Comparison of ENCODE assay signal across 3 fruit fly cellular contexts in genomic region chr3R:17072526-17073114, dm6.
A peak's percentile ranks its signal among the peaks of the same experiment; 100 is the strongest.
TF ChIP-seq lines count a peak whose summit lies in the region.

TSS of gene Ns1 (minus strand) at chr3R:17072675.
TSS of gene mRpS11 (plus strand) at chr3R:17072732.

TF ChIP-seq in whole organism, adult, 20 proteins besides CTCF, POLR2A, EP300 and RAD21 (continued from another document):
- TF ChIP-seq ovo (GFP tag; optimal IDR thresholded peaks at IDR 0.05; lab: Kevin White, UChicago) (peak; percentile 31), Clk (GFP tag; optimal IDR thresholded peaks at IDR 0.05; lab: Kevin White, UChicago) (no peak)
TF ChIP-seq in whole organism, adult: peak in this region for 12.

TF ChIP-seq in whole organism, embryonic, 481 proteins besides CTCF, POLR2A, EP300 and RAD21 (continued from another document and continues in another):
- TF ChIP-seq Fer3 (tag; optimal IDR thresholded peaks at IDR 0.05; lab: Kevin White, UChicago) (peak; percentile 19), ind (GFP tag; optimal IDR thresholded peaks at IDR 0.05; lab: Kevin White, UChicago) (no peak), Ssrp (tag; optimal IDR thresholded peaks at IDR 0.05; lab: Kevin White, UChicago) (no peak), ap (GFP tag; IDR thresholded peaks at IDR 0.05; lab: Robert Waterston, UW) (no peak), CG12942 (GFP tag; optimal IDR thresholded peaks at IDR 0.05; lab: Kevin White, UChicago) (no peak), D (optimal IDR thresholded peaks at IDR 0.05; lab: Kevin White, UChicago) (no peak), D (GFP tag; optimal IDR thresholded peaks at IDR 0.05; lab: Kevin White, UChicago) (no peak), cwo (GFP tag; optimal IDR thresholded peaks at IDR 0.05; lab: Kevin White, UChicago) (peak; percentile 85), CG1024 (GFP tag; IDR thresholded peaks at IDR 0.05; lab: Robert Waterston, UW) (no peak), Bgb (GFP tag; IDR thresholded peaks at IDR 0.05; lab: Robert Waterston, UW; ENCODE audit: partially characterized antibody) (peak; percentile 43; the same call in 1 of the 2 replicates), Mrtf (GFP tag; IDR thresholded peaks at IDR 0.05; lab: Robert Waterston, UW) (no peak), CG30403 (GFP tag; optimal IDR thresholded peaks at IDR 0.05; lab: Kevin White, UChicago) (peak; percentile 51), Lim3 (GFP tag; IDR thresholded peaks at IDR 0.05; lab: Robert Waterston, UW) (no peak), CG17385 (GFP tag; optimal IDR thresholded peaks at IDR 0.05; lab: Kevin White, UChicago) (peak; percentile 98), CG6654 (GFP tag; optimal IDR thresholded peaks at IDR 0.05; lab: Kevin White, UChicago) (no peak), Dp (GFP tag; optimal IDR thresholded peaks at IDR 0.05; lab: Kevin White, UChicago) (peak; percentile 34), CG11093 (GFP tag; IDR thresholded peaks at IDR 0.05; lab: Robert Waterston, UW) (no peak), Drgx (GFP tag; IDR thresholded peaks at IDR 0.05; lab: Robert Waterston, UW) (no peak), ato (GFP tag; IDR thresholded peaks at IDR 0.05; lab: Robert Waterston, UW; ENCODE audit: partially characterized antibody) (peak; percentile 28; the same call in 1 of the 2 replicates), CG18619 (GFP tag; optimal IDR thresholded peaks at IDR 0.05; lab: Kevin White, UChicago) (no peak), pho (GFP tag; optimal IDR thresholded peaks at IDR 0.05; lab: Kevin White, UChicago) (peak; percentile 24), Kr (GFP tag; optimal IDR thresholded peaks at IDR 0.05; lab: Kevin White, UChicago) (no peak), lab (GFP tag; optimal IDR thresholded peaks at IDR 0.05; lab: Kevin White, UChicago) (no peak), cg (GFP tag; optimal IDR thresholded peaks at IDR 0.05; lab: Kevin White, UChicago) (no peak), CG18476 (GFP tag; optimal IDR thresholded peaks at IDR 0.05; lab: Kevin White, UChicago) (no peak), z (GFP tag; IDR thresholded peaks at IDR 0.05; lab: Robert Waterston, UW) (no peak), gsb-n (tag; optimal IDR thresholded peaks at IDR 0.05; lab: Kevin White, UChicago) (peak; percentile 30), Asciz (GFP tag; optimal IDR thresholded peaks at IDR 0.05; lab: Kevin White, UChicago) (no peak), Optix (GFP tag; IDR thresholded peaks at IDR 0.05; lab: Robert Waterston, UW) (no peak), ase (GFP tag; IDR thresholded peaks at IDR 0.05; lab: Robert Waterston, UW) (no peak), CG17361 (GFP tag; IDR thresholded peaks at IDR 0.05; lab: Robert Waterston, UW) (0 out of 3 replicates have a peak, but pooled peaks have one; percentile 35), Jarid2 (GFP tag; optimal IDR thresholded peaks at IDR 0.05; lab: Kevin White, UChicago) (no peak), MTF-1 (GFP tag; optimal IDR thresholded peaks at IDR 0.05; lab: Kevin White, UChicago; ENCODE audit: borderline replicate concordance) (no peak), CG10321 (GFP tag; IDR thresholded peaks at IDR 0.05; lab: Robert Waterston, UW) (no peak), Sin3A (optimal IDR thresholded peaks at IDR 0.05; lab: Kevin White, UChicago) (peak; percentile 79), CG10654 (GFP tag; optimal IDR thresholded peaks at IDR 0.05; lab: Kevin White, UChicago) (no peak), NC2β (GFP tag; optimal IDR thresholded peaks at IDR 0.05; lab: Kevin White, UChicago) (peak; percentile 61), tx (GFP tag; optimal IDR thresholded peaks at IDR 0.05; lab: Kevin White, UChicago) (peak; percentile 33), Hey (tag; optimal IDR thresholded peaks at IDR 0.05; lab: Kevin White, UChicago) (no peak), CG16815 (GFP tag; optimal IDR thresholded peaks at IDR 0.05; lab: Kevin White, UChicago) (no peak), CG17328 (GFP tag; IDR thresholded peaks at IDR 0.05; lab: Robert Waterston, UW) (no peak), Dbx (GFP tag; IDR thresholded peaks at IDR 0.05; lab: Robert Waterston, UW) (peak; percentile 61; the same call in 2 of the 3 replicates), sd (tag; optimal IDR thresholded peaks at IDR 0.05; lab: Kevin White, UChicago) (peak; percentile 60), kah (GFP tag; optimal IDR thresholded peaks at IDR 0.05; lab: Kevin White, UChicago) (peak; percentile 96), grau (tag; optimal IDR thresholded peaks at IDR 0.05; lab: Kevin White, UChicago) (peak; percentile 47), dimm (GFP tag; IDR thresholded peaks at IDR 0.05; lab: Robert Waterston, UW) (no peak), CG2199 (GFP tag; IDR thresholded peaks at IDR 0.05; lab: Robert Waterston, UW) (peak; percentile 68; the same call in 1 of the 3 replicates), cad (GFP tag; optimal IDR thresholded peaks at IDR 0.05; lab: Kevin White, UChicago) (no peak), Vsx1 (GFP tag; optimal IDR thresholded peaks at IDR 0.05; lab: Kevin White, UChicago) (no peak), CG32772 (GFP tag; IDR thresholded peaks at IDR 0.05; lab: Robert Waterston, UW) (no peak), Hmx (GFP tag; optimal IDR thresholded peaks at IDR 0.05; lab: Kevin White, UChicago) (no peak), CG12744 (GFP tag; optimal IDR thresholded peaks at IDR 0.05; lab: Kevin White, UChicago) (no peak), CG42726 (GFP tag; IDR thresholded peaks at IDR 0.05; lab: Robert Waterston, UW; ENCODE audit: partially characterized antibody) (no peak), Max (GFP tag; optimal IDR thresholded peaks at IDR 0.05; lab: Kevin White, UChicago) (peak; percentile 93), inv (GFP tag; IDR thresholded peaks at IDR 0.05; lab: Robert Waterston, UW; ENCODE audit: partially characterized antibody) (no peak), bowl (GFP tag; IDR thresholded peaks at IDR 0.05; lab: Robert Waterston, UW) (no peak), CG12219 (GFP tag; optimal IDR thresholded peaks at IDR 0.05; lab: Kevin White, UChicago) (no peak), zfh2 (GFP tag; optimal IDR thresholded peaks at IDR 0.05; lab: Kevin White, UChicago) (peak; percentile 52), onecut (GFP tag; IDR thresholded peaks at IDR 0.05; lab: Robert Waterston, UW) (peak; percentile 39; the same call in 1 of the 2 replicates), sqz (GFP tag; optimal IDR thresholded peaks at IDR 0.05; lab: Kevin White, UChicago) (no peak), CG12104 (GFP tag; optimal IDR thresholded peaks at IDR 0.05; lab: Kevin White, UChicago) (peak; percentile 49), chm (GFP tag; IDR thresholded peaks at IDR 0.05; lab: Robert Waterston, UW) (peak; percentile 50; the same call in 1 of the 2 replicates), CG15696 (tag; optimal IDR thresholded peaks at IDR 0.05; lab: Kevin White, UChicago) (no peak), stwl (tag; optimal IDR thresholded peaks at IDR 0.05; lab: Kevin White, UChicago) (peak; percentile 83), Nf-YC (tag; optimal IDR thresholded peaks at IDR 0.05; lab: Kevin White, UChicago) (peak; percentile 24)

TF ChIP-seq in whole organism, prepupa, 60 proteins besides CTCF, POLR2A, EP300 and RAD21 (continued from another document):
- TF ChIP-seq Sox102F (GFP tag; optimal IDR thresholded peaks at IDR 0.05; lab: Kevin White, UChicago) (no peak), CG31627 (GFP tag; optimal IDR thresholded peaks at IDR 0.05; lab: Kevin White, UChicago) (peak; percentile 22), vri (GFP tag; optimal IDR thresholded peaks at IDR 0.05; lab: Kevin White, UChicago) (peak; percentile 95), cyc (GFP tag; optimal IDR thresholded peaks at IDR 0.05; lab: Kevin White, UChicago) (peak; percentile 28), lz (GFP tag; optimal IDR thresholded peaks at IDR 0.05; lab: Kevin White, UChicago) (peak; percentile 15), CG6163 (GFP tag; IDR thresholded peaks at IDR 0.05; lab: Robert Waterston, UW) (0 out of 3 replicates have a peak, but pooled peaks have one; percentile 37), fd85E (GFP tag; optimal IDR thresholded peaks at IDR 0.05; lab: Kevin White, UChicago) (no peak), CG11294 (GFP tag; IDR thresholded peaks at IDR 0.05; lab: Robert Waterston, UW) (no peak), CG9139 (GFP tag; optimal IDR thresholded peaks at IDR 0.05; lab: Kevin White, UChicago) (no peak), Ets96B (tag; optimal IDR thresholded peaks at IDR 0.05; lab: Kevin White, UChicago) (no peak), Smox (GFP tag; optimal IDR thresholded peaks at IDR 0.05; lab: Kevin White, UChicago) (no peak), eg (GFP tag; IDR thresholded peaks at IDR 0.05; lab: Robert Waterston, UW) (no peak)
